Fruit fly (Drosophila melanogaster) whole organism, embryonic: ENCODE results near the gene mus302.
A peak's percentile ranks its signal among the peaks of the same experiment; 100 is the strongest.

ENCODE experiments used
- Asciz ChIP-seq: fragments of 200-800 bp; sonication (Bioruptor generic); optimal IDR thresholded peaks from 2 replicates; lab custom pipeline; 2017; ENCODE audit warnings: missing biosample characterization, mild to moderate bottlenecking, missing genetic modification characterization, missing genetic modification reagents
- BtbVII ChIP-seq: fragments of 200-800 bp; sonication (Bioruptor generic); optimal IDR thresholded peaks from 3 replicates; lab custom pipeline; 2017; ENCODE audit warnings: missing biosample characterization, mild to moderate bottlenecking, missing genetic modification characterization
- Bteb2 ChIP-seq: fragments of 200-800 bp; sonication (Bioruptor generic); optimal IDR thresholded peaks from 2 replicates; lab custom pipeline; 2016; ENCODE audit warnings: missing biosample characterization, missing genetic modification characterization
- CG10267 ChIP-seq: fragments of 200-800 bp; sonication (Bioruptor generic); optimal IDR thresholded peaks from 2 replicates; lab custom pipeline; 2018; ENCODE audit warnings: missing biosample characterization, mild to moderate bottlenecking, missing genetic modification characterization, moderate library complexity
- CG10366 ChIP-seq: fragments of 200-800 bp; sonication (Bioruptor generic); IDR thresholded peaks from 2 replicates; pipeline ENCODE4 v1.3.6; 2022; ENCODE audit warnings: missing biosample characterization, missing genetic modification characterization
- CG10654 ChIP-seq: fragments of 200-800 bp; sonication (Bioruptor generic); optimal IDR thresholded peaks from 2 replicates; lab custom pipeline; 2016; ENCODE audit warnings: missing biosample characterization, missing genetic modification characterization
- CG11456 ChIP-seq: fragments of 200-800 bp; sonication (Bioruptor generic); IDR thresholded peaks from 3 replicates; pipeline ENCODE4 v1.3.6; 2022; ENCODE audit warnings: missing biosample characterization, missing genetic modification characterization
- CG11695 ChIP-seq: fragments of 200-800 bp; sonication (Bioruptor generic); IDR thresholded peaks from 3 replicates; pipeline ENCODE4 v1.3.6; 2022; ENCODE audit warnings: missing biosample characterization, missing genetic modification characterization
- CG13287 ChIP-seq: fragments of 200-800 bp; sonication (Bioruptor generic); IDR thresholded peaks from 2 replicates; pipeline ENCODE4 v1.3.6; 2022; ENCODE audit warnings: missing biosample characterization, missing genetic modification characterization; ENCODE audit not compliant: partially characterized antibody
- CG14014 ChIP-seq: fragments of 200-800 bp; sonication (Bioruptor generic); IDR thresholded peaks from 2 replicates; pipeline ENCODE4 v1.3.6; 2022; ENCODE audit warnings: missing biosample characterization, missing genetic modification characterization
- CG15696 ChIP-seq: fragments of 200-800 bp; sonication (Bioruptor generic); optimal IDR thresholded peaks from 2 replicates; lab custom pipeline; 2019; ENCODE audit warnings: missing biosample characterization, mild to moderate bottlenecking, missing genetic modification characterization, moderate library complexity
- CG16815 ChIP-seq: fragments of 200-800 bp; sonication (Bioruptor generic); optimal IDR thresholded peaks from 3 replicates; lab custom pipeline; 2017; ENCODE audit warnings: missing biosample characterization, mild to moderate bottlenecking, missing genetic modification characterization
- CG17568 ChIP-seq: fragments of 200-800 bp; sonication (Bioruptor generic); optimal IDR thresholded peaks from 2 replicates; lab custom pipeline; 2018; ENCODE audit warnings: missing biosample characterization, mild to moderate bottlenecking, missing genetic modification characterization, moderate library complexity
- CG32532 ChIP-seq: fragments of 200-800 bp; sonication (Bioruptor generic); IDR thresholded peaks from 2 replicates; pipeline ENCODE4 v1.3.6; 2022; ENCODE audit warnings: missing biosample characterization, missing genetic modification characterization
- CG32767 ChIP-seq: fragments of 200-800 bp; sonication (Bioruptor generic); IDR thresholded peaks from 2 replicates; pipeline ENCODE4 v1.3.6; 2022; ENCODE audit warnings: missing biosample characterization, missing genetic modification characterization
- CG34376 ChIP-seq: fragments of 200-800 bp; sonication (Bioruptor generic); optimal IDR thresholded peaks from 2 replicates; lab custom pipeline; 2018; ENCODE audit warnings: missing biosample characterization, mild to moderate bottlenecking, missing genetic modification characterization
- CG3995 ChIP-seq: fragments of 200-800 bp; sonication (Bioruptor generic); optimal IDR thresholded peaks from 3 replicates; lab custom pipeline; 2016; ENCODE audit warnings: missing biosample characterization, missing genetic modification characterization
- CG4820 ChIP-seq: fragments of 200-800 bp; sonication (Bioruptor generic); optimal IDR thresholded peaks from 3 replicates; lab custom pipeline; 2016; ENCODE audit warnings: missing biosample characterization, missing genetic modification characterization
- CG6175 ChIP-seq: fragments of 200-800 bp; sonication (Bioruptor generic); IDR thresholded peaks from 3 replicates; pipeline ENCODE4 v1.3.6; 2022; ENCODE audit warnings: missing biosample characterization, missing genetic modification characterization
- CG7357 ChIP-seq: fragments of 200-800 bp; sonication (Bioruptor generic); IDR thresholded peaks from 3 replicates; pipeline ENCODE4 v1.3.6; 2022; ENCODE audit warnings: missing biosample characterization, missing genetic modification characterization
- CG7987 ChIP-seq: fragments of 200-800 bp; sonication (Bioruptor generic); optimal IDR thresholded peaks from 2 replicates; lab custom pipeline; 2018; ENCODE audit warnings: missing biosample characterization, mild to moderate bottlenecking, missing genetic modification characterization, moderate library complexity
- CG8089 ChIP-seq: fragments of 200-800 bp; sonication (Bioruptor generic); optimal IDR thresholded peaks from 3 replicates; lab custom pipeline; 2016; ENCODE audit warnings: missing biosample characterization, missing genetic modification characterization
- CG9727 ChIP-seq: fragments of 200-800 bp; sonication (Bioruptor generic); optimal IDR thresholded peaks from 3 replicates; lab custom pipeline; 2017; ENCODE audit warnings: missing biosample characterization, mild to moderate bottlenecking, missing genetic modification characterization
- CG9932 ChIP-seq: fragments of 200-800 bp; sonication (Bioruptor generic); IDR thresholded peaks from 2 replicates; pipeline ENCODE4 v1.3.6; 2022; ENCODE audit warnings: missing biosample characterization, missing genetic modification characterization
- CkIIα-i1 ChIP-seq: fragments of 200-800 bp; sonication (Bioruptor generic); IDR thresholded peaks from 2 replicates; pipeline ENCODE4 v1.3.6; 2022; ENCODE audit warnings: missing biosample characterization, missing genetic modification characterization
- Hand ChIP-seq: fragments of 200-800 bp; sonication (Bioruptor generic); optimal IDR thresholded peaks from 2 replicates; lab custom pipeline; 2017; ENCODE audit warnings: mild to moderate bottlenecking, missing biosample characterization, missing genetic modification reagents, missing genetic modification characterization
- Hr39 ChIP-seq: fragments of >200 bp; optimal IDR thresholded peaks from 2 replicates; lab custom pipeline; 2017
- Hr78 ChIP-seq, 2 experiments: fragments of 200-800 bp in 1 of 2; fragments of >200 bp in 1 of 2; sonication (Bioruptor generic) in 1 of 2; optimal IDR thresholded peaks; 2 replicates each; lab custom pipeline; 2017 to 2019; ENCODE audit warnings: missing biosample characterization in 2 of 2, missing genetic modification characterization in 2 of 2, mild to moderate bottlenecking in 1 of 2, moderate library complexity in 1 of 2
- Lpt ChIP-seq: fragments of >200 bp; optimal IDR thresholded peaks from 2 replicates; lab custom pipeline; 2018; ENCODE audit warnings: missing biosample characterization, missing genetic modification characterization
- Pdp1 ChIP-seq, 2 experiments: fragments of 200-800 bp; sonication (Bioruptor generic); optimal IDR thresholded peaks; 3 replicates each; lab custom pipeline; 2016; ENCODE audit warnings: missing biosample characterization in 2 of 2, missing genetic modification characterization in 2 of 2, mild to moderate bottlenecking in 1 of 2, moderate library complexity in 1 of 2
- Sox102F ChIP-seq: fragments of 200-800 bp; sonication (Bioruptor generic); optimal IDR thresholded peaks from 2 replicates; lab custom pipeline; 2018; ENCODE audit warnings: missing biosample characterization, mild to moderate bottlenecking, missing genetic modification characterization, moderate library complexity
- ac ChIP-seq: fragments of 200-800 bp; sonication (Bioruptor generic); optimal IDR thresholded peaks from 3 replicates; lab custom pipeline; 2017; ENCODE audit warnings: missing biosample characterization, mild to moderate bottlenecking, missing genetic modification characterization
- az2 ChIP-seq: fragments of 200-800 bp; sonication (Bioruptor generic); optimal IDR thresholded peaks from 3 replicates; lab custom pipeline; 2016; ENCODE audit warnings: missing biosample characterization, missing genetic modification characterization
- bbx ChIP-seq: fragments of 200-800 bp; sonication (Bioruptor generic); IDR thresholded peaks from 2 replicates; pipeline ENCODE4 v1.3.6; 2022; ENCODE audit warnings: missing biosample characterization, missing genetic modification characterization; ENCODE audit not compliant: partially characterized antibody
- cato ChIP-seq: fragments of 200-800 bp; sonication (Bioruptor generic); optimal IDR thresholded peaks from 2 replicates; lab custom pipeline; 2016; ENCODE audit warnings: missing biosample characterization, missing genetic modification characterization, borderline replicate concordance
- chinmo ChIP-seq: fragments of 200-800 bp; sonication (Bioruptor generic); IDR thresholded peaks from 4 replicates; pipeline ENCODE4 v1.3.6; 2022; ENCODE audit warnings: missing biosample characterization, missing genetic modification characterization; ENCODE audit not compliant: partially characterized antibody
- crol ChIP-seq: fragments of 200-800 bp; sonication (Bioruptor generic); IDR thresholded peaks from 2 replicates; pipeline ENCODE4 v1.3.6; 2022; ENCODE audit warnings: missing biosample characterization, missing genetic modification characterization
- danr ChIP-seq: fragments of 200-800 bp; sonication (Bioruptor generic); IDR thresholded peaks from 2 replicates; pipeline ENCODE4 v1.3.6; 2022; ENCODE audit warnings: missing biosample characterization, missing genetic modification characterization
- dmrt99B ChIP-seq: fragments of 200-800 bp; sonication (Bioruptor generic); optimal IDR thresholded peaks from 2 replicates; lab custom pipeline; 2018; ENCODE audit warnings: missing biosample characterization, mild to moderate bottlenecking, missing genetic modification characterization, moderate library complexity
- gfzf ChIP-seq: fragments of 200-800 bp; sonication (Bioruptor generic); optimal IDR thresholded peaks from 2 replicates; lab custom pipeline; 2016; ENCODE audit warnings: missing biosample characterization, mild to moderate bottlenecking, missing genetic modification characterization, moderate library complexity
- gro ChIP-seq: fragments of 200-800 bp; sonication (Bioruptor generic); optimal IDR thresholded peaks from 2 replicates; lab custom pipeline; 2016; ENCODE audit warnings: missing biosample characterization, missing genetic modification characterization
- lilli ChIP-seq: fragments of 200-800 bp; sonication (Bioruptor generic); optimal IDR thresholded peaks from 3 replicates; lab custom pipeline; 2016; ENCODE audit warnings: missing biosample characterization, missing genetic modification characterization
- maf-S ChIP-seq: fragments of 200-800 bp; sonication (Bioruptor generic); optimal IDR thresholded peaks from 2 replicates; lab custom pipeline; 2016; ENCODE audit warnings: missing biosample characterization, missing genetic modification characterization
- prd ChIP-seq, 3 experiments: fragments of >200 bp in 2 of 3; fragments of 200-800 bp in 1 of 3; sonication (Bioruptor generic) in 1 of 3; optimal IDR thresholded peaks in 2 of 3; IDR thresholded peaks in 1 of 3; 2 replicates in 2 of 3; 3 replicates in 1 of 3; pipeline versions ENCODE4 v1.3.6 to Lab custom; 2017 to 2022; ENCODE audit warnings: missing biosample characterization in 1 of 3, missing genetic modification characterization in 1 of 3
- zf30C ChIP-seq: fragments of 200-800 bp; sonication (Bioruptor generic); optimal IDR thresholded peaks from 3 replicates; lab custom pipeline; 2018; ENCODE audit warnings: missing biosample characterization, mild to moderate bottlenecking, missing genetic modification characterization
- zfh1 ChIP-seq: fragments of 200-800 bp; sonication (Bioruptor generic); IDR thresholded peaks from 3 replicates; pipeline ENCODE4 v1.3.6; 2022; ENCODE audit warnings: missing biosample characterization, missing genetic modification characterization
- zfh2 ChIP-seq: fragments of 200-800 bp; sonication (Bioruptor generic); optimal IDR thresholded peaks from 2 replicates; lab custom pipeline; 2016; ENCODE audit warnings: missing biosample characterization, missing genetic modification characterization

mus302 gene

DNA sequence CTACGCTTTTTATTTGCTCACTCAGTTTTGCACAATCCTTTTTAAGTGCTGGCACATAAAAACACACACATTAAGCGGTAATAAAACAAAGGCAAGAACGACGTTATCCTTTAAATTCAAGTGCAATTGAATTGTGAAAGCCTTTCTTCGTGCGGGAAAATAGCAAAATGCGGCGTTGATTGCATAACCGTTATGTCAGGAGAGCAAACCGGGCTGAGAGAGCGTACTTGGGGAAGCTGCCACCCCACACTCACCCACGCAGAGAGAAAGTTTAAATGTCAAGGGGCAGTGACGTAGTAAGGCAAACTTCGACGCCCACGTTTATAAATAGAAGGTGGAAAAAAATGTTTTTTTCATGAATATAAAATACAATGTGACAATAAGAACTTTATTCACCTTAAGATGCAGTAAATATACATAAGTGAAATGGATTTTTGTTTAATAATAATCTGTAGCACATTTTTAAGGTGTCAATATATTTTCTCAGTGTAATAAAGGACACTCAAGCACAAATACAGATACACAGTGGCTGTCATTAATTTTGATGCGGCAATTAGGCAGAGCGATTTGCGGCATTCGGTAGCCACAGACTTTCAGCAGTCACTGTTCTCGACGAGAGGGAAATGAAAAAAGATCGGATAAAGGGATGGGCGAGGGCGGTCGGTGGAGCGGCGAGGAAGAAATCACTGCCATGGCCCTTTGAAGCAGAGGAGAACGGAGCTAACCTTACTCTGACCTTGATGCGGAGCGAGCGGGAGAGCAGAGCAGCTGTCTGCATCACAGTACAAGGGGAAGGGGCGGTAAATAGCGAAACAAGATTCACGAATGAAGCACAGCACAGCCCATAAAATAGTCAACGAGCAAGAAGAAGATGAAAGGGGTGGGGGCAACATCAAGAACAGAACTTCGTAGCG, 26.5 kb upstream of the mus302 start (continued):
- TF ChIP-seq gfzf (GFP tag; lab: Kevin White, UChicago) (no peak), Lpt (GFP tag; lab: Kevin White, UChicago) (no peak), CG16815 (peak; percentile 2), bbx (GFP tag; lab: Robert Waterston, UW) (no peak), CG34376 (GFP tag; lab: Kevin White, UChicago) (no peak), chinmo (GFP tag; lab: Robert Waterston, UW) (peak; percentile 90; the same call in 3 of the 4 replicates), Hand (GFP tag; lab: Kevin White, UChicago) (peak; percentile 60), zf30C (GFP tag; lab: Kevin White, UChicago) (peak; percentile 4), zfh2 (peak; percentile 17), Hr39 (lab: Kevin White, UChicago) (no peak), CG9932 (GFP tag; lab: Robert Waterston, UW) (peak; percentile 26; the same call in 1 of the 2 replicates), CG14014 (GFP tag; lab: Robert Waterston, UW) (peak; percentile 62; the same call in 1 of the 2 replicates), CG7357 (GFP tag; lab: Robert Waterston, UW) (0 out of 3 replicates have a peak, but pooled peaks have one; percentile 24), lilli (peak; percentile 50), danr (GFP tag; lab: Robert Waterston, UW) (no peak), CG10267 (peak; percentile 13), CG8089 (GFP tag; lab: Kevin White, UChicago) (no peak), CG13287 (GFP tag; lab: Robert Waterston, UW) (no peak), CkIIα-i1 (GFP tag; lab: Robert Waterston, UW) (no peak), CG10366 (GFP tag; lab: Robert Waterston, UW) (no peak), CG32532 (GFP tag; lab: Robert Waterston, UW) (peak; percentile 69), dmrt99B (tag; lab: Kevin White, UChicago) (peak; percentile 63), ac (GFP tag; lab: Kevin White, UChicago) (no peak), CG10654 (peak; percentile 17), cato (GFP tag; lab: Kevin White, UChicago) (no peak), CG6175 (GFP tag; lab: Robert Waterston, UW) (0 out of 3 replicates have a peak, but pooled peaks have one; percentile 21), gro (GFP tag; lab: Kevin White, UChicago) (peak; percentile 47), Sox102F (GFP tag; lab: Kevin White, UChicago) (peak; percentile 47), maf-S (GFP tag; lab: Kevin White, UChicago) (no peak), CG4820 (peak; percentile 35), Asciz (GFP tag; lab: Kevin White, UChicago) (peak; percentile 21), CG7987 (GFP tag; lab: Kevin White, UChicago) (no peak), prd (optimal IDR thresholded peaks at IDR 0.05; lab: Kevin White, UChicago) (no peak), prd (GFP tag; IDR thresholded peaks at IDR 0.05; lab: Robert Waterston, UW) (peak; percentile 7; the same call in 1 of the 3 replicates), BtbVII (GFP tag; lab: Kevin White, UChicago) (peak; percentile 54), az2 (GFP tag; lab: Kevin White, UChicago) (peak; percentile 13), CG11695 (0 out of 3 replicates have a peak, but pooled peaks have one; percentile 14), CG17568 (GFP tag; lab: Kevin White, UChicago) (peak; percentile 6), crol (GFP tag; lab: Robert Waterston, UW) (peak; percentile 93), Pdp1 (GFP tag; optimal IDR thresholded peaks at IDR 0.05; lab: Kevin White, UChicago) (peak; percentile 41 to 94), Bteb2 (GFP tag; lab: Kevin White, UChicago) (peak; percentile 35), Hr78 (GFP tag; optimal IDR thresholded peaks at IDR 0.05; lab: Kevin White, UChicago) (peak in 1 of 2 experiments; percentile 54), CG3995 (GFP tag; lab: Kevin White, UChicago) (no peak), CG15696 (tag; lab: Kevin White, UChicago) (no peak), CG32767 (GFP tag; lab: Robert Waterston, UW) (no peak), zfh1 (GFP tag; lab: Robert Waterston, UW) (peak; percentile 44; the same call in 1 of the 3 replicates), CG11456 (GFP tag; lab: Robert Waterston, UW) (0 out of 3 replicates have a peak, but pooled peaks have one; percentile 6), CG9727 (GFP tag; lab: Kevin White, UChicago) (peak; percentile 46)
